Worm (Caenorhabditis elegans): ENCODE measurements around the gene dph-1.

Gene dph-1

ce11 chrIII:3701411-3702310, 5.0 kb upstream of the dph-1 start, which contains the start of the genes pdi-1 and C14B1.2:
Gene pdi-1, minus strand, starts transcription at chrIII:3701461.
Gene C14B1.2, plus strand, starts transcription at chrIII:3702260.
- TF ChIP-seq ttx-3 (tag; optimal IDR thresholded peaks at IDR 0.05) = no peak
- TF ChIP-seq F13H6.1 (tag; optimal IDR thresholded peaks at IDR 0.05) = no peak
- TF ChIP-seq nfya-1 (tag; optimal IDR thresholded peaks at IDR 0.05) = peak; percentile 56
- no peak for TF ChIP-seq mec-3 (tag; optimal IDR thresholded peaks at IDR 0.05; ENCODE audit: borderline replicate concordance)
- no peak for TF ChIP-seq hlh-13 (GFP tag; optimal IDR thresholded peaks at IDR 0.05)
- no peak for TF ChIP-seq K02D7.2 (tag; optimal IDR thresholded peaks at IDR 0.05)
- no peak for TF ChIP-seq T23F11.4 (GFP tag; optimal IDR thresholded peaks at IDR 0.05)
- TF ChIP-seq unc-55 (GFP tag; optimal IDR thresholded peaks at IDR 0.05) = no peak
- TF ChIP-seq sdc-2 (tag; optimal IDR thresholded peaks at IDR 0.05) = no peak
- peak; percentile 47 for TF ChIP-seq ceh-31 (tag; optimal IDR thresholded peaks at IDR 0.05)
- TF ChIP-seq tbx-2 (tag; optimal IDR thresholded peaks at IDR 0.05) = peak; percentile 34

- TF ChIP-seq ceh-18 (tag; optimal IDR thresholded peaks at IDR 0.05) (no peak), hlh-30 (tag; optimal IDR thresholded peaks at IDR 0.05; ENCODE audit: insufficient read depth) (peak; percentile 45)
Observed at ce11 chrIII:3703397-3703796, 3.3 kb upstream of the dph-1 start, which contains the start of gene C14B1.3. Gene C14B1.3, plus strand, starts transcription at chrIII:3703564.

ce11 chrIII:3704967-3705366, 1.7 kb upstream of the dph-1 start, which contains the start of gene wdr-5.1:
Gene wdr-5.1, plus strand, starts transcription at chrIII:3705285.
- no peak for TF ChIP-seq dve-1 (tag; optimal IDR thresholded peaks at IDR 0.05)
- TF ChIP-seq madf-2 (tag; optimal IDR thresholded peaks at IDR 0.05) = no peak
- TF ChIP-seq Y22D7AL.16 (tag; optimal IDR thresholded peaks at IDR 0.05) = no peak
- TF ChIP-seq rnt-1 (tag; optimal IDR thresholded peaks at IDR 0.05) = no peak
- no peak for TF ChIP-seq ceh-14 (tag; optimal IDR thresholded peaks at IDR 0.05)
- no peak for TF ChIP-seq unc-3 (GFP tag; conservative IDR thresholded peaks at IDR 0.05)
- TF ChIP-seq unc-3 (tag; optimal IDR thresholded peaks at IDR 0.05) = no peak
- no peak for TF ChIP-seq npax-4 (tag; optimal IDR thresholded peaks at IDR 0.05)
- TF ChIP-seq gmeb-2 (tag; optimal IDR thresholded peaks at IDR 0.05) = no peak
- TF ChIP-seq sox-2 (GFP tag; IDR thresholded peaks at IDR 0.05) = no peak
- TF ChIP-seq pha-2 (tag; optimal IDR thresholded peaks at IDR 0.05) = no peak
- no peak for TF ChIP-seq eyg-1 (tag; optimal IDR thresholded peaks at IDR 0.05)

- TF ChIP-seq ceh-2 (tag; optimal IDR thresholded peaks at IDR 0.05) (no peak), hlh-13 (GFP tag; optimal IDR thresholded peaks at IDR 0.05) (no peak), ahr-1 (tag; optimal IDR thresholded peaks at IDR 0.05) (no peak), ref-2 (tag; optimal IDR thresholded peaks at IDR 0.05) (no peak), syd-9 (tag; optimal IDR thresholded peaks at IDR 0.05) (no peak), hlh-6 (tag; optimal IDR thresholded peaks at IDR 0.05) (no peak), pat-9 (tag; optimal IDR thresholded peaks at IDR 0.05) (no peak), dve-1 (tag; optimal IDR thresholded peaks at IDR 0.05) (no peak), madf-2 (tag; optimal IDR thresholded peaks at IDR 0.05) (no peak), K09A11.1 (tag; optimal IDR thresholded peaks at IDR 0.05; ENCODE audit: insufficient read depth) (no peak), pqm-1 (tag; optimal IDR thresholded peaks at IDR 0.05) (no peak), ceh-22 (tag; optimal IDR thresholded peaks at IDR 0.05) (no peak), pha-2 (tag; optimal IDR thresholded peaks at IDR 0.05) (no peak), pag-3 (tag; optimal IDR thresholded peaks at IDR 0.05; ENCODE audit: borderline replicate concordance) (no peak), unc-42 (tag; optimal IDR thresholded peaks at IDR 0.05) (no peak)
Observed at ce11 chrIII:3709030-3709429, 2.3 kb downstream of the dph-1 start, which contains the start of gene alkb-8. Gene alkb-8, plus strand, starts transcription at chrIII:3709330.
